Fruit fly (Drosophila melanogaster) whole organism: Measurements from ENCODE around the gene Tengl3.

Source experiments
- CG8478 ChIP-seq: fragments of >200 bp; optimal IDR thresholded peaks from 2 replicates; lab custom pipeline; 2018; ENCODE audit warnings: inconsistent platforms
- pan ChIP-seq: fragments of >200 bp; optimal IDR thresholded peaks from 2 replicates; lab custom pipeline; 2017
- psq ChIP-seq: fragments of >200 bp; optimal IDR thresholded peaks from 2 replicates; lab custom pipeline; 2017
- usp ChIP-seq: fragments of >200 bp; optimal IDR thresholded peaks from 2 replicates; lab custom pipeline; 2017; ENCODE audit warnings: missing biosample characterization, missing genetic modification characterization, mixed read lengths

DNA sequence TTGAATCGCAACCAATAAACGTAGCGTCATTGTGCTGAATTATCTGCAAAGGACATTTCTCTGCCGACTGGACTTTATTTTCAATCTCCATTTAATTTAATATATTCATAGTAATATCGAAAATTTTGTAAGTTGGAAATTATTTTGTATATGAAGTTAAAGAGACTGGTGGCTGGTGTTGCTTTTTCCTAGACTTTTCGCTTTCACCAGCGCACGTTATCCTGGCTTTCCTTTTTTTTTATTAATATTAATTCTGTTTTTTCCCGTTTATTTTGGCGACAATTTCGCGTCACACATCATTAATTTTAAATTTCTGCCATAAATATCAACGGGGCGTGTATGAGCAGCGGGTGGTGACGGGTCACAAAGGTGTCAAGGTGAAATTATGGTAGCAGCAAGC is 27.2 kb upstream of the Tengl3 start, which contains the start of gene CG34049:
- TF ChIP-seq pan (lab: Kevin White, UChicago) (no peak), usp (GFP tag; lab: Kevin White, UChicago) (no peak), CG8478 (no peak), psq (lab: Kevin White, UChicago) (no peak)
